Worm (Caenorhabditis elegans) whole organism, young adult: ENCODE results near the gene C36A4.10.
A peak's percentile ranks its signal among the peaks of the same experiment; 100 is the strongest.

Experiments
- B0019.2 ChIP-seq: fragments of 200-800 bp; sonication (Bioruptor generic); conservative IDR thresholded peaks from 2 replicates; pipeline ENCODE4 v1.3.6; 2022; ENCODE audit warnings: missing genetic modification reagents, missing genetic modification characterization, missing compliant biosample characterization
- B0336.3 ChIP-seq: fragments of 200-800 bp; sonication (Bioruptor generic); IDR thresholded peaks from 2 replicates; pipeline ENCODE4 v1.3.6; 2022; ENCODE audit warnings: missing genetic modification characterization, missing compliant biosample characterization
- F39B2.1 ChIP-seq: fragments of 200-800 bp; sonication (Bioruptor generic); IDR thresholded peaks from 2 replicates; pipeline ENCODE4 v1.3.6; 2022; ENCODE audit warnings: missing genetic modification reagents, missing genetic modification characterization, missing compliant biosample characterization
- F55B11.4 ChIP-seq: sonication (generic microtip); optimal IDR thresholded peaks from 2 replicates; lab custom pipeline; 2016; ENCODE audit warnings: missing compliant biosample characterization, missing genetic modification characterization, borderline replicate concordance; ENCODE audit not compliant: insufficient read depth
- Y53F4B.3 ChIP-seq: fragments of 200-800 bp; sonication (Bioruptor generic); IDR thresholded peaks from 2 replicates; pipeline ENCODE4 v1.3.6; 2022; ENCODE audit warnings: missing genetic modification reagents, missing genetic modification characterization, missing compliant biosample characterization
- Y56A3A.18 ChIP-seq: fragments of 200-800 bp; sonication (Bioruptor generic); IDR thresholded peaks from 2 replicates; pipeline ENCODE4 v1.3.6; 2022; ENCODE audit warnings: missing genetic modification reagents, missing genetic modification characterization, missing compliant biosample characterization
- Y79H2A.3 ChIP-seq: fragments of 200-800 bp; sonication (Bioruptor generic); conservative IDR thresholded peaks from 2 replicates; pipeline ENCODE4 v1.3.6; 2022; ENCODE audit warnings: missing genetic modification reagents, missing genetic modification characterization, missing compliant biosample characterization
- Y95B8A.8 ChIP-seq: fragments of 200-800 bp; sonication (Bioruptor generic); IDR thresholded peaks from 2 replicates; pipeline ENCODE4 v1.3.6; 2022; ENCODE audit warnings: missing genetic modification reagents, missing genetic modification characterization, missing compliant biosample characterization
- akir-1 ChIP-seq: fragments of 200-800 bp; sonication (Bioruptor generic); optimal IDR thresholded peaks from 2 replicates; lab custom pipeline; 2018; ENCODE audit warnings: mild to moderate bottlenecking, missing genetic modification characterization, moderate library complexity, missing compliant biosample characterization
- attf-5 ChIP-seq: fragments of 200-800 bp; sonication (Bioruptor generic); optimal IDR thresholded peaks from 2 replicates; lab custom pipeline; 2018; ENCODE audit warnings: mild to moderate bottlenecking, missing genetic modification characterization, missing compliant biosample characterization
- attf-6 ChIP-seq: fragments of 200-800 bp; sonication (Bioruptor generic); IDR thresholded peaks from 2 replicates; pipeline ENCODE4 v1.3.6; 2022; ENCODE audit warnings: missing genetic modification reagents, missing genetic modification characterization, missing compliant biosample characterization
- bed-1 ChIP-seq: fragments of 200-800 bp; sonication (Bioruptor generic); IDR thresholded peaks from 2 replicates; pipeline ENCODE4 v1.3.6; 2022; ENCODE audit warnings: missing genetic modification reagents, missing genetic modification characterization, missing compliant biosample characterization
- bed-2 ChIP-seq: fragments of 200-800 bp; sonication (Bioruptor generic); IDR thresholded peaks from 2 replicates; pipeline ENCODE4 v1.3.6; 2022; ENCODE audit warnings: missing genetic modification reagents, missing genetic modification characterization, missing compliant biosample characterization
- ccch-3 ChIP-seq: fragments of 200-800 bp; sonication (Bioruptor generic); optimal IDR thresholded peaks from 2 replicates; lab custom pipeline; 2018; ENCODE audit warnings: mild to moderate bottlenecking, missing genetic modification characterization, missing compliant biosample characterization
- cebp-1 ChIP-seq, 2 experiments: fragments of 200-800 bp in 1 of 2; sonication (Bioruptor generic) in 1 of 2; sonication (generic microtip) in 1 of 2; IDR thresholded peaks in 1 of 2; optimal IDR thresholded peaks in 1 of 2; 2 replicates each; pipeline versions ENCODE4 v1.3.6 to Lab custom; 2017 to 2022; ENCODE audit warnings: missing compliant biosample characterization in 2 of 2, missing genetic modification characterization in 2 of 2, mild to moderate bottlenecking in 1 of 2, missing genetic modification reagents in 1 of 2, moderate library complexity in 1 of 2
- cebp-2 ChIP-seq: fragments of 200-800 bp; sonication (Bioruptor generic); IDR thresholded peaks from 2 replicates; pipeline ENCODE4 v1.3.6; 2022; ENCODE audit warnings: missing genetic modification characterization, missing compliant biosample characterization
- ceh-100 ChIP-seq: fragments of 200-800 bp; sonication (Bioruptor generic); IDR thresholded peaks from 2 replicates; pipeline ENCODE4 v1.3.6; 2022; ENCODE audit warnings: missing genetic modification reagents, missing genetic modification characterization, missing compliant biosample characterization
- ceh-40 ChIP-seq: fragments of 200-800 bp; sonication (Bioruptor generic); IDR thresholded peaks from 2 replicates; pipeline ENCODE4 v1.3.6; 2022; ENCODE audit warnings: missing genetic modification characterization, missing compliant biosample characterization
- ceh-79 ChIP-seq: sonication (generic microtip); optimal IDR thresholded peaks from 2 replicates; lab custom pipeline; 2017; ENCODE audit warnings: mild to moderate bottlenecking, missing genetic modification characterization, missing compliant biosample characterization
- dox-1 ChIP-seq: fragments of 200-800 bp; sonication (Bioruptor generic); IDR thresholded peaks from 2 replicates; pipeline ENCODE4 v1.3.6; 2022; ENCODE audit warnings: missing genetic modification reagents, missing genetic modification characterization, missing compliant biosample characterization
- dpl-1 ChIP-seq: fragments of 150-350 bp; optimal IDR thresholded peaks from 2 replicates; lab custom pipeline; 2014; ENCODE audit warnings: missing biosample characterization, missing genetic modification reagents, missing genetic modification characterization
- egl-44 ChIP-seq: fragments of 200-800 bp; sonication (Bioruptor generic); IDR thresholded peaks from 2 replicates; pipeline ENCODE4 v1.3.6; 2022; ENCODE audit warnings: missing genetic modification reagents, missing genetic modification characterization, missing compliant biosample characterization
- fkh-3 ChIP-seq: sonication (generic microtip); optimal IDR thresholded peaks from 2 replicates; lab custom pipeline; 2016; ENCODE audit warnings: mild to moderate bottlenecking, missing genetic modification characterization, missing compliant biosample characterization
- gei-17 ChIP-seq: fragments of 200-800 bp; sonication (Bioruptor generic); optimal IDR thresholded peaks from 2 replicates; lab custom pipeline; 2018; ENCODE audit warnings: mild to moderate bottlenecking, missing genetic modification characterization, missing compliant biosample characterization
- hmg-20 ChIP-seq: fragments of 200-800 bp; sonication (Bioruptor generic); IDR thresholded peaks from 2 replicates; pipeline ENCODE4 v1.3.6; 2022; ENCODE audit warnings: missing genetic modification reagents, missing genetic modification characterization, missing compliant biosample characterization
- hrde-1 ChIP-seq: sonication (generic microtip); optimal IDR thresholded peaks from 2 replicates; lab custom pipeline; 2016; ENCODE audit warnings: missing genetic modification characterization, mild to moderate bottlenecking, missing compliant biosample characterization, moderate library complexity, missing genotype, missing genetic modification reagents, borderline replicate concordance
- lag-1 ChIP-seq: fragments of 200-800 bp; sonication (Bioruptor generic); IDR thresholded peaks from 2 replicates; pipeline ENCODE4 v1.3.6; 2022; ENCODE audit warnings: missing genetic modification reagents, missing genetic modification characterization, missing compliant biosample characterization
- let-607 ChIP-seq, 2 experiments: fragments of 200-800 bp in 1 of 2; sonication (Bioruptor generic) in 1 of 2; sonication (generic microtip) in 1 of 2; optimal IDR thresholded peaks; 2 replicates each; lab custom pipeline; 2016 to 2018; ENCODE audit warnings: mild to moderate bottlenecking in 2 of 2, missing compliant biosample characterization in 2 of 2, missing genetic modification characterization in 2 of 2, moderate library complexity in 2 of 2, missing genotype in 1 of 2
- lin-40 ChIP-seq: sonication (generic microtip); optimal IDR thresholded peaks from 2 replicates; lab custom pipeline; 2016; ENCODE audit warnings: missing genetic modification characterization, mild to moderate bottlenecking, missing compliant biosample characterization, missing genotype, missing genetic modification reagents
- madf-6 ChIP-seq: fragments of 200-800 bp; sonication (Bioruptor generic); IDR thresholded peaks from 2 replicates; pipeline ENCODE4 v1.3.6; 2022; ENCODE audit warnings: missing genetic modification reagents, missing genetic modification characterization, missing compliant biosample characterization
- madf-8 ChIP-seq: fragments of 200-800 bp; sonication (Bioruptor generic); conservative IDR thresholded peaks from 2 replicates; pipeline ENCODE4 v1.3.6; 2022; ENCODE audit warnings: missing genetic modification reagents, missing genetic modification characterization, missing compliant biosample characterization
- nfya-2 ChIP-seq: fragments of 200-800 bp; sonication (Bioruptor generic); IDR thresholded peaks from 2 replicates; pipeline ENCODE4 v1.3.6; 2022; ENCODE audit warnings: missing genetic modification reagents, missing genetic modification characterization, missing compliant biosample characterization
- nhr-80 ChIP-seq: sonication (generic microtip); optimal IDR thresholded peaks from 2 replicates; lab custom pipeline; 2016; ENCODE audit warnings: missing genetic modification characterization, missing compliant biosample characterization
- pbrm-1 ChIP-seq: fragments of 200-800 bp; sonication (Bioruptor generic); IDR thresholded peaks from 2 replicates; pipeline ENCODE4 v1.3.6; 2022; ENCODE audit warnings: missing genetic modification reagents, missing genetic modification characterization, missing compliant biosample characterization
- rcor-1 ChIP-seq: fragments of 200-800 bp; sonication (Bioruptor generic); IDR thresholded peaks from 2 replicates; pipeline ENCODE4 v1.3.6; 2022; ENCODE audit warnings: missing genetic modification reagents, missing genetic modification characterization, missing compliant biosample characterization
- repo-1 ChIP-seq: sonication (generic microtip); optimal IDR thresholded peaks from 2 replicates; lab custom pipeline; 2017; ENCODE audit warnings: mild to moderate bottlenecking, missing genetic modification characterization, missing compliant biosample characterization
- snpc-1.3 ChIP-seq: sonication (generic microtip); optimal IDR thresholded peaks from 2 replicates; lab custom pipeline; 2017; ENCODE audit warnings: missing genetic modification characterization, mild to moderate bottlenecking, missing compliant biosample characterization, antibody characterized with exemption, moderate library complexity, missing genotype, missing genetic modification reagents; ENCODE audit not compliant: insufficient read depth
- snpc-3.4 ChIP-seq: sonication (generic microtip); optimal IDR thresholded peaks from 2 replicates; lab custom pipeline; 2017; ENCODE audit warnings: missing genetic modification characterization, mild to moderate bottlenecking, missing compliant biosample characterization, antibody characterized with exemption, moderate library complexity, missing genotype, missing genetic modification reagents
- tlf-1 ChIP-seq: fragments of 200-800 bp; sonication (Bioruptor generic); optimal IDR thresholded peaks from 2 replicates; lab custom pipeline; 2018; ENCODE audit warnings: mild to moderate bottlenecking, missing genetic modification characterization, missing compliant biosample characterization
- xnd-1 ChIP-seq: sonication (generic microtip); optimal IDR thresholded peaks from 2 replicates; lab custom pipeline; 2016; ENCODE audit warnings: missing genotype, missing genetic modification reagents, missing genetic modification characterization, missing compliant biosample characterization
- zim-3 ChIP-seq: sonication (generic microtip); optimal IDR thresholded peaks from 2 replicates; lab custom pipeline; 2017; ENCODE audit warnings: mild to moderate bottlenecking, missing genetic modification characterization, moderate library complexity, missing compliant biosample characterization
- ztf-28 ChIP-seq: fragments of 200-800 bp; sonication (Bioruptor generic); IDR thresholded peaks from 2 replicates; pipeline ENCODE4 v1.3.6; 2022; ENCODE audit warnings: missing genetic modification reagents, missing genetic modification characterization, missing compliant biosample characterization
- ztf-3 ChIP-seq: fragments of 200-800 bp; sonication (Bioruptor generic); optimal IDR thresholded peaks from 2 replicates; lab custom pipeline; 2018; ENCODE audit warnings: mild to moderate bottlenecking, missing genetic modification characterization, missing compliant biosample characterization

C36A4.10 gene

ce11 chrIII:3871763-3872486 lies 40.6 kb upstream of the C36A4.10 start:
- TF ChIP-seq cebp-2 (GFP tag; lab: Robert Waterston, UW) (0 out of 2 replicates have a peak, but pooled peaks have one; percentile 63), Y95B8A.8 (0 out of 2 replicates have a peak, but pooled peaks have one; percentile 30), xnd-1 (tag; lab: Kevin White, UChicago) (no peak), let-607 (tag; optimal IDR thresholded peaks at IDR 0.05; lab: Kevin White, UChicago) (no peak), dox-1 (GFP tag; lab: Robert Waterston, UW) (peak; percentile 16; the same call in 1 of the 2 replicates), zim-3 (tag; lab: Kevin White, UChicago) (peak; percentile 29), nhr-80 (peak; percentile 53), pbrm-1 (GFP tag; lab: Robert Waterston, UW) (no peak)

ce11 chrIII:3869292-3869781 lies 38.1 kb upstream of the C36A4.10 start:
- peak; percentile 4 for TF ChIP-seq lin-40 (tag; lab: Kevin White, UChicago)
- TF ChIP-seq B0019.2: no peak
- TF ChIP-seq Y53F4B.3: no peak
- peak; percentile 80; the same call in 1 of the 2 replicates for TF ChIP-seq pbrm-1 (GFP tag; lab: Robert Waterston, UW)
- TF ChIP-seq B0336.3 (GFP tag; lab: Robert Waterston, UW): peak; percentile 94
- no peak for TF ChIP-seq akir-1 (GFP tag; lab: Kevin White, UChicago)
- peak; percentile 76 for TF ChIP-seq rcor-1 (GFP tag; lab: Robert Waterston, UW)
- TF ChIP-seq F39B2.1 (GFP tag; lab: Robert Waterston, UW): peak; percentile 88
- TF ChIP-seq repo-1: peak; percentile 74
- no peak for TF ChIP-seq bed-2
- peak; percentile 97 for TF ChIP-seq hrde-1
- no peak for TF ChIP-seq bed-1 (GFP tag; lab: Robert Waterston, UW)
- TF ChIP-seq ceh-79 (tag; lab: Kevin White, UChicago): peak; percentile 79
- no peak for TF ChIP-seq F55B11.4
- peak; percentile 95 for TF ChIP-seq Y56A3A.18 (GFP tag; lab: Robert Waterston, UW)
- peak; percentile 15 to 44 for TF ChIP-seq let-607 (tag; optimal IDR thresholded peaks at IDR 0.05; lab: Kevin White, UChicago)
- TF ChIP-seq egl-44 (GFP tag; lab: Robert Waterston, UW): peak; percentile 60; the same call in 1 of the 2 replicates
- TF ChIP-seq madf-8 (GFP tag; lab: Robert Waterston, UW): peak; percentile 21
- TF ChIP-seq hmg-20 (GFP tag; lab: Robert Waterston, UW): peak; percentile 66
- TF ChIP-seq lag-1 (GFP tag; lab: Robert Waterston, UW): no peak
- TF ChIP-seq cebp-1 (GFP tag; IDR thresholded peaks at IDR 0.05; lab: Robert Waterston, UW): no peak
- TF ChIP-seq cebp-1 (tag; optimal IDR thresholded peaks at IDR 0.05; lab: Kevin White, UChicago): peak; percentile 87
- 0 out of 2 replicates have a peak, but pooled peaks have one; percentile 22 for TF ChIP-seq Y79H2A.3 (GFP tag; lab: Robert Waterston, UW)
- TF ChIP-seq madf-6: peak; percentile 81
- peak; percentile 93 for TF ChIP-seq snpc-1.3
- no peak for TF ChIP-seq ztf-28 (GFP tag; lab: Robert Waterston, UW)
- TF ChIP-seq tlf-1: peak; percentile 88
- TF ChIP-seq fkh-3 (tag; lab: Kevin White, UChicago): no peak
- peak; percentile 55 for TF ChIP-seq attf-5 (GFP tag; lab: Kevin White, UChicago)
- no peak for TF ChIP-seq ccch-3 (GFP tag; lab: Kevin White, UChicago)
- no peak for TF ChIP-seq gei-17 (GFP tag; lab: Kevin White, UChicago)
- peak; percentile 71 for TF ChIP-seq ceh-100 (GFP tag; lab: Robert Waterston, UW)
- TF ChIP-seq attf-6 (GFP tag; lab: Robert Waterston, UW): peak; percentile 82
- TF ChIP-seq dpl-1: no peak
- TF ChIP-seq nfya-2 (GFP tag; lab: Robert Waterston, UW): peak; percentile 87
- TF ChIP-seq snpc-3.4 (tag; lab: Kevin White, UChicago): peak; percentile 90
- TF ChIP-seq ztf-3 (GFP tag; lab: Kevin White, UChicago): no peak
- peak; percentile 73; the same call in 1 of the 2 replicates for TF ChIP-seq cebp-2 (GFP tag; lab: Robert Waterston, UW)
- peak; percentile 80; the same call in 1 of the 2 replicates for TF ChIP-seq ceh-40
